Worm (Caenorhabditis elegans) whole organism, late embryonic: Measurements from ENCODE around the gene idpp-16.

Experiments
- Y22D7AL.16 ChIP-seq: sonication (generic microtip); optimal IDR thresholded peaks from 2 replicates; lab custom pipeline; 2016; ENCODE audit warnings: missing genetic modification characterization, missing compliant biosample characterization
- ama-1 ChIP-seq: fragments of 150-350 bp; optimal IDR thresholded peaks from 2 replicates; lab custom pipeline; 2014
- ceh-48 ChIP-seq: sonication (generic microtip); optimal IDR thresholded peaks from 2 replicates; lab custom pipeline; 2016; ENCODE audit warnings: missing genetic modification characterization, inconsistent platforms, missing compliant biosample characterization
- che-1 ChIP-seq: sonication (generic microtip); optimal IDR thresholded peaks from 2 replicates; lab custom pipeline; 2016; ENCODE audit warnings: mild to moderate bottlenecking, missing genetic modification characterization, missing compliant biosample characterization
- elt-2 ChIP-seq: sonication (generic microtip); optimal IDR thresholded peaks from 2 replicates; lab custom pipeline; 2016; ENCODE audit warnings: missing genetic modification reagents, missing genetic modification characterization, missing compliant biosample characterization
- gmeb-2 ChIP-seq: sonication (generic microtip); optimal IDR thresholded peaks from 2 replicates; lab custom pipeline; 2016; ENCODE audit warnings: missing genetic modification characterization, inconsistent platforms, missing compliant biosample characterization
- lim-6 ChIP-seq: sonication (generic microtip); optimal IDR thresholded peaks from 2 replicates; lab custom pipeline; 2016; ENCODE audit warnings: missing genetic modification characterization, missing compliant biosample characterization
- mec-3 ChIP-seq: sonication (generic microtip); optimal IDR thresholded peaks from 2 replicates; lab custom pipeline; 2016; ENCODE audit warnings: borderline replicate concordance, missing genetic modification characterization, missing compliant biosample characterization
- pha-4 ChIP-seq: fragments of 150-350 bp; optimal IDR thresholded peaks from 2 replicates; lab custom pipeline; 2018; ENCODE audit warnings: missing biosample characterization, missing genetic modification reagents, missing genetic modification characterization
- unc-3 ChIP-seq, 2 experiments: fragments of 200-800 bp in 1 of 2; sonication (Bioruptor generic) in 1 of 2; sonication (generic microtip) in 1 of 2; conservative IDR thresholded peaks in 1 of 2; optimal IDR thresholded peaks in 1 of 2; 2 replicates each; pipeline versions ENCODE4 v1.3.6 to Lab custom; 2016 to 2022; ENCODE audit warnings: missing compliant biosample characterization in 2 of 2, missing genetic modification characterization in 2 of 2, missing genetic modification reagents in 1 of 2
- unc-55 ChIP-seq: sonication (generic microtip); optimal IDR thresholded peaks from 2 replicates; lab custom pipeline; 2017; ENCODE audit warnings: missing biosample characterization, missing genetic modification reagents, missing genetic modification characterization

DNA sequence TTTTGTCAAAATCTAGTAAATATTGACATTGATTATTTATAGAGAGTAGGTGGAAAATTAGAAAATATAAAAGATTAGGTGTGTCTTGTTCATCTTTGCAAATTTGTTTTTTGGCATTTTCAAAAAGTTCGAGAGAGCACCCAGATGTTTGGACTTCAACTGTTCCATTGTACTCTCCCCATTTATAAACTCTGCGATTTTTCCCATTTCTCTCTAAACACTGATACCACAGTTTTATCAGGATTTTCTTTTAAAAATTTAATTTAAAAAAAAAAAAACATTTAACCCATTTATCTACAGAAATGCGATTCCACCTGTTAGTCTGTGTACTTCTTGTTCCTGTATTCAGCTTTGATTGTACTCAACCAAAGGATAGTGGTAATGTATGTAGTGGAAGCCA, 6.7 kb upstream of the idpp-16 start, which contains the start of gene tag-290:
- TF ChIP-seq ceh-48 (no peak), lim-6 (no peak), unc-3 (GFP tag; conservative IDR thresholded peaks at IDR 0.05; lab: Robert Waterston, UW) (no peak), unc-3 (tag; optimal IDR thresholded peaks at IDR 0.05; lab: Kevin White, UChicago) (no peak), pha-4 (tag; lab: Kevin White, UChicago) (no peak), unc-55 (GFP tag; lab: Kevin White, UChicago) (no peak), gmeb-2 (tag; lab: Kevin White, UChicago) (no peak), che-1 (no peak), ama-1 (no peak), mec-3 (no peak), elt-2 (tag; lab: Kevin White, UChicago) (no peak), Y22D7AL.16 (tag; lab: Kevin White, UChicago) (no peak)
